Fruit fly (Drosophila melanogaster) whole organism, embryonic: ENCODE data around the gene CG11986.

Source experiments
- Abd-B ChIP-seq: fragments of 200-800 bp; sonication (Bioruptor generic); optimal IDR thresholded peaks from 2 replicates; lab custom pipeline; 2018; ENCODE audit warnings: missing biosample characterization, mild to moderate bottlenecking, missing genetic modification characterization, moderate library complexity
- BtbVII ChIP-seq: fragments of 200-800 bp; sonication (Bioruptor generic); optimal IDR thresholded peaks from 3 replicates; lab custom pipeline; 2017; ENCODE audit warnings: missing biosample characterization, mild to moderate bottlenecking, missing genetic modification characterization
- CG10979 ChIP-seq: fragments of 200-800 bp; sonication (Bioruptor generic); optimal IDR thresholded peaks from 2 replicates; lab custom pipeline; 2018; ENCODE audit warnings: missing biosample characterization, mild to moderate bottlenecking, missing genetic modification characterization, moderate library complexity
- CG11085 ChIP-seq: fragments of 200-800 bp; sonication (Bioruptor generic); IDR thresholded peaks from 2 replicates; pipeline ENCODE4 v1.3.6; 2022; ENCODE audit warnings: missing biosample characterization, missing genetic modification characterization
- CG11560 ChIP-seq: fragments of 200-800 bp; sonication (Bioruptor generic); IDR thresholded peaks from 3 replicates; pipeline ENCODE4 v1.3.6; 2022; ENCODE audit warnings: missing biosample characterization, missing genetic modification characterization
- CG12155 ChIP-seq: fragments of 200-800 bp; sonication (Bioruptor generic); optimal IDR thresholded peaks from 3 replicates; lab custom pipeline; 2016; ENCODE audit warnings: missing biosample characterization, missing genetic modification characterization
- CG12942 ChIP-seq: fragments of 200-800 bp; sonication (Bioruptor generic); optimal IDR thresholded peaks from 3 replicates; lab custom pipeline; 2016; ENCODE audit warnings: missing biosample characterization, missing genetic modification characterization
- CG14710 ChIP-seq: fragments of 200-800 bp; sonication (Bioruptor generic); optimal IDR thresholded peaks from 3 replicates; lab custom pipeline; 2019; ENCODE audit warnings: missing biosample characterization, mild to moderate bottlenecking, missing genetic modification characterization, moderate library complexity
- CG15269 ChIP-seq: fragments of 200-800 bp; sonication (Bioruptor generic); optimal IDR thresholded peaks from 2 replicates; lab custom pipeline; 2018; ENCODE audit warnings: missing biosample characterization, mild to moderate bottlenecking, missing genetic modification characterization, moderate library complexity
- CG1602 ChIP-seq: fragments of 200-800 bp; sonication (Bioruptor generic); optimal IDR thresholded peaks from 3 replicates; lab custom pipeline; 2016; ENCODE audit warnings: missing biosample characterization, missing genetic modification characterization
- CG16863 ChIP-seq: fragments of 200-800 bp; sonication (Bioruptor generic); optimal IDR thresholded peaks from 3 replicates; lab custom pipeline; 2016; ENCODE audit warnings: missing biosample characterization, missing genetic modification characterization
- CG17385 ChIP-seq: fragments of 200-800 bp; sonication (Bioruptor generic); optimal IDR thresholded peaks from 3 replicates; lab custom pipeline; 2018; ENCODE audit warnings: missing biosample characterization, mild to moderate bottlenecking, missing genetic modification characterization
- CG17802 ChIP-seq: fragments of 200-800 bp; sonication (Bioruptor generic); optimal IDR thresholded peaks from 2 replicates; lab custom pipeline; 2018; ENCODE audit warnings: missing biosample characterization, mild to moderate bottlenecking, missing genetic modification characterization, moderate library complexity
- CG32532 ChIP-seq: fragments of 200-800 bp; sonication (Bioruptor generic); IDR thresholded peaks from 2 replicates; pipeline ENCODE4 v1.3.6; 2022; ENCODE audit warnings: missing biosample characterization, missing genetic modification characterization
- CG32772 ChIP-seq: fragments of 200-800 bp; sonication (Bioruptor generic); IDR thresholded peaks from 2 replicates; pipeline ENCODE4 v1.3.6; 2022; ENCODE audit warnings: missing biosample characterization, missing genetic modification characterization
- CG3407 ChIP-seq: fragments of 200-800 bp; sonication (Bioruptor generic); optimal IDR thresholded peaks from 2 replicates; lab custom pipeline; 2018; ENCODE audit warnings: missing biosample characterization, mild to moderate bottlenecking, missing genetic modification characterization
- CG4730 ChIP-seq: fragments of 200-800 bp; sonication (Bioruptor generic); IDR thresholded peaks from 2 replicates; pipeline ENCODE4 v1.3.6; 2022; ENCODE audit warnings: missing biosample characterization, missing genetic modification characterization
- CG6175 ChIP-seq: fragments of 200-800 bp; sonication (Bioruptor generic); IDR thresholded peaks from 3 replicates; pipeline ENCODE4 v1.3.6; 2022; ENCODE audit warnings: missing biosample characterization, missing genetic modification characterization
- Drgx ChIP-seq: fragments of 200-800 bp; sonication (Bioruptor generic); IDR thresholded peaks from 2 replicates; pipeline ENCODE4 v1.3.6; 2022; ENCODE audit warnings: missing biosample characterization, missing genetic modification characterization
- HmgZ ChIP-seq: fragments of 200-800 bp; sonication (Bioruptor generic); optimal IDR thresholded peaks from 2 replicates; lab custom pipeline; 2018; ENCODE audit warnings: missing biosample characterization, mild to moderate bottlenecking, missing genetic modification characterization
- Hr51 ChIP-seq, 2 experiments: fragments of 200-800 bp; sonication (Bioruptor generic); optimal IDR thresholded peaks; 2 replicates in 1 of 2; 3 replicates in 1 of 2; lab custom pipeline; 2016 to 2018; ENCODE audit warnings: missing biosample characterization in 2 of 2, missing genetic modification characterization in 2 of 2, mild to moderate bottlenecking in 1 of 2, moderate library complexity in 1 of 2
- Lim3 ChIP-seq: fragments of 200-800 bp; sonication (Bioruptor generic); IDR thresholded peaks from 2 replicates; pipeline ENCODE4 v1.3.6; 2022; ENCODE audit warnings: missing biosample characterization, missing genetic modification characterization
- NfI ChIP-seq: fragments of 200-800 bp; sonication (Bioruptor generic); optimal IDR thresholded peaks from 3 replicates; lab custom pipeline; 2018; ENCODE audit warnings: missing biosample characterization, mild to moderate bottlenecking, missing genetic modification characterization, moderate library complexity
- Oaz ChIP-seq: fragments of 200-800 bp; sonication (Bioruptor generic); IDR thresholded peaks from 2 replicates; pipeline ENCODE4 v1.3.6; 2022; ENCODE audit warnings: missing biosample characterization, missing genetic modification characterization
- Opbp ChIP-seq: fragments of 200-800 bp; sonication (Bioruptor generic); IDR thresholded peaks from 3 replicates; pipeline ENCODE4 v1.3.6; 2022; ENCODE audit warnings: missing biosample characterization, missing genetic modification characterization; ENCODE audit not compliant: partially characterized antibody
- Scr ChIP-seq: fragments of 200-800 bp; sonication (Bioruptor generic); IDR thresholded peaks from 2 replicates; pipeline ENCODE4 v1.3.6; 2022; ENCODE audit warnings: missing biosample characterization, missing genetic modification characterization; ENCODE audit not compliant: partially characterized antibody
- Sry-δ ChIP-seq: fragments of 200-800 bp; sonication (Bioruptor generic); optimal IDR thresholded peaks from 2 replicates; lab custom pipeline; 2016; ENCODE audit warnings: missing biosample characterization, missing genetic modification characterization
- bsh ChIP-seq, 2 experiments: fragments of 200-800 bp; sonication (Bioruptor generic); optimal IDR thresholded peaks; 2 replicates each; lab custom pipeline; 2017 to 2018; ENCODE audit warnings: mild to moderate bottlenecking in 2 of 2, missing biosample characterization in 2 of 2, missing genetic modification characterization in 2 of 2, moderate library complexity in 1 of 2
- crp ChIP-seq, 2 experiments: fragments of 200-800 bp; sonication (Bioruptor generic); optimal IDR thresholded peaks; 2 replicates in 1 of 2; 3 replicates in 1 of 2; lab custom pipeline; 2017; ENCODE audit warnings: missing biosample characterization in 2 of 2, missing genetic modification characterization in 2 of 2, mild to moderate bottlenecking in 1 of 2, moderate library complexity in 1 of 2
- dpn ChIP-seq, 2 experiments: fragments of 200-800 bp; sonication (Bioruptor generic); optimal IDR thresholded peaks; 3 replicates each; lab custom pipeline; 2016; ENCODE audit warnings: missing biosample characterization in 2 of 2, missing genetic modification characterization in 2 of 2
- fru ChIP-seq: fragments of >200 bp; optimal IDR thresholded peaks from 2 replicates; lab custom pipeline; 2017
- gcm2 ChIP-seq: fragments of 200-800 bp; sonication (Bioruptor generic); optimal IDR thresholded peaks from 2 replicates; lab custom pipeline; 2016; ENCODE audit warnings: missing biosample characterization, missing genetic modification characterization
- hkb ChIP-seq, 2 experiments: fragments of 200-800 bp in 1 of 2; fragments of >200 bp in 1 of 2; sonication (Bioruptor generic) in 1 of 2; IDR thresholded peaks in 1 of 2; optimal IDR thresholded peaks in 1 of 2; 2 replicates each; pipeline versions ENCODE4 v1.3.6 to Lab custom; 2017 to 2022; ENCODE audit warnings: missing biosample characterization in 1 of 2, missing genetic modification characterization in 1 of 2
- lbe ChIP-seq: fragments of 200-800 bp; sonication (Bioruptor generic); optimal IDR thresholded peaks from 2 replicates; lab custom pipeline; 2016; ENCODE audit warnings: missing biosample characterization, mild to moderate bottlenecking, missing genetic modification characterization
- nerfin-2 ChIP-seq: fragments of 200-800 bp; sonication (Bioruptor generic); IDR thresholded peaks from 2 replicates; pipeline ENCODE4 v1.3.6; 2022; ENCODE audit warnings: missing biosample characterization, missing genetic modification characterization; ENCODE audit not compliant: partially characterized antibody
- org-1 ChIP-seq: fragments of 200-800 bp; sonication (Bioruptor generic); optimal IDR thresholded peaks from 2 replicates; lab custom pipeline; 2017; ENCODE audit warnings: missing biosample characterization, missing genetic modification characterization
- pan ChIP-seq, 4 experiments: fragments of >200 bp in 3 of 4; fragments of 200-800 bp in 1 of 4; sonication (Bioruptor generic) in 1 of 4; optimal IDR thresholded peaks in 3 of 4; IDR thresholded peaks in 1 of 4; 2 replicates each; pipeline versions ENCODE4 v1.3.6 to Lab custom; 2017 to 2022; ENCODE audit warnings: missing biosample characterization in 2 of 4, missing genetic modification characterization in 2 of 4, mixed read lengths in 1 of 4
- tup ChIP-seq: fragments of 200-800 bp; sonication (Bioruptor generic); optimal IDR thresholded peaks from 2 replicates; lab custom pipeline; 2016; ENCODE audit warnings: missing biosample characterization, mild to moderate bottlenecking, missing genetic modification characterization, moderate library complexity
- twi ChIP-seq: fragments of 200-800 bp; optimal IDR thresholded peaks from 2 replicates; lab custom pipeline; 2019; ENCODE audit warnings: missing biosample characterization, mild to moderate bottlenecking, missing genetic modification characterization, moderate library complexity
- wor ChIP-seq: fragments of 200-800 bp; sonication (Bioruptor generic); IDR thresholded peaks from 2 replicates; pipeline ENCODE4 v1.3.6; 2022; ENCODE audit warnings: missing biosample characterization, missing genetic modification characterization

CG11986 gene

DNA sequence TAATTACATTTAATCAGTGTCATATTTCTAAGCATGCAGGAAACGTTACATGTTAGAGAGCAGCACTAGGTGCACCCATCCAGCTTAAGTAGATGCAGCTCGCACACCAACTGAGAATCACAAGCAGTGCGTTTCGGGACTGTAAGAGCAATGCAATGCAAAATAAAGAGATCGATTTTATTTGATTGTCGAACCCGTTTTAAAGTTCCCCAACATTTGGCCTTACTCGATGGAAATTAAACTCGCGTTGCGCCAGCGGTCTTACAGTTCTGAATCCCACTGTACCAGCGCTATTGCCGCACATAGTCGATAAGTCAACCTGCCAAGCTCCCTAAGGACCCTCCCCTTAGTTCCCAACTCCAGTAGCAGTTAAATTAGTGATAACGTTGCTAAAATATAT is 47.5 kb downstream of the CG11986 start (continued):
- TF ChIP-seq CG32772 (GFP tag; lab: Robert Waterston, UW) (no peak), fru (lab: Kevin White, UChicago) (no peak), Opbp (GFP tag; lab: Robert Waterston, UW) (no peak), tup (GFP tag; lab: Kevin White, UChicago) (no peak), CG6175 (no peak), CG12155 (GFP tag; lab: Kevin White, UChicago) (no peak), CG3407 (GFP tag; lab: Kevin White, UChicago) (no peak), crp (GFP tag; optimal IDR thresholded peaks at IDR 0.05; lab: Kevin White, UChicago) (no peak), hkb (optimal IDR thresholded peaks at IDR 0.05; lab: Kevin White, UChicago) (no peak), hkb (GFP tag; IDR thresholded peaks at IDR 0.05; lab: Robert Waterston, UW) (peak; percentile 18; the same call in 1 of the 2 replicates), twi (tag; lab: Kevin White, UChicago) (no peak), nerfin-2 (GFP tag; lab: Robert Waterston, UW) (no peak), CG32532 (peak; percentile 34; the same call in 1 of the 2 replicates), HmgZ (no peak), CG17802 (tag; lab: Kevin White, UChicago) (no peak), bsh (GFP tag; optimal IDR thresholded peaks at IDR 0.05; lab: Kevin White, UChicago) (peak in 1 of 2 experiments; percentile 5), Abd-B (GFP tag; lab: Kevin White, UChicago) (no peak), CG12942 (GFP tag; lab: Kevin White, UChicago) (no peak), pan (optimal IDR thresholded peaks at IDR 0.05; lab: Kevin White, UChicago) (no peak), pan (GFP tag; optimal IDR thresholded peaks at IDR 0.05 in 1 of 2, IDR thresholded peaks at IDR 0.05 in 1 of 2) (peak in 1 of 2 experiments; percentile 12), NfI (GFP tag; lab: Kevin White, UChicago) (no peak), CG15269 (tag; lab: Kevin White, UChicago) (no peak), Drgx (GFP tag; lab: Robert Waterston, UW) (peak; percentile 66), Oaz (GFP tag; lab: Robert Waterston, UW) (no peak), CG14710 (tag; lab: Kevin White, UChicago) (no peak), lbe (GFP tag; lab: Kevin White, UChicago) (no peak), BtbVII (GFP tag; lab: Kevin White, UChicago) (no peak), CG11085 (GFP tag; lab: Robert Waterston, UW) (no peak), wor (GFP tag; lab: Robert Waterston, UW) (no peak), org-1 (no peak), CG16863 (GFP tag; lab: Kevin White, UChicago) (no peak), CG17385 (GFP tag; lab: Kevin White, UChicago) (no peak), Lim3 (GFP tag; lab: Robert Waterston, UW) (no peak), CG4730 (GFP tag; lab: Robert Waterston, UW) (no peak), Hr51 (GFP tag; optimal IDR thresholded peaks at IDR 0.05; lab: Kevin White, UChicago) (no peak), dpn (GFP tag; optimal IDR thresholded peaks at IDR 0.05; lab: Kevin White, UChicago) (no peak), gcm2 (GFP tag; lab: Kevin White, UChicago) (no peak), Scr (no peak), CG11560 (no peak), CG1602 (GFP tag; lab: Kevin White, UChicago) (no peak), CG10979 (peak; percentile 0), Sry-δ (GFP tag; lab: Kevin White, UChicago) (no peak)
